Worm (Caenorhabditis elegans) whole organism, L2 larva: Measurements from ENCODE around the gene pes-10.

Experiments
- C34F6.9 ChIP-seq: fragments of 150-350 bp; optimal IDR thresholded peaks from 2 replicates; lab custom pipeline; 2014; ENCODE audit warnings: missing biosample characterization, missing genetic modification characterization
- F13H6.1 ChIP-seq: sonication (generic microtip); optimal IDR thresholded peaks from 2 replicates; lab custom pipeline; 2016; ENCODE audit warnings: missing genetic modification characterization, missing compliant biosample characterization
- R02D3.7 ChIP-seq: fragments of 150-350 bp; optimal IDR thresholded peaks from 2 replicates; lab custom pipeline; 2014; ENCODE audit warnings: missing biosample characterization, missing genetic modification characterization
- Y55F3AM.14 ChIP-seq: fragments of 200-800 bp; sonication (Bioruptor generic); optimal IDR thresholded peaks from 2 replicates; lab custom pipeline; 2018; ENCODE audit warnings: mild to moderate bottlenecking, missing genetic modification characterization, missing compliant biosample characterization
- alr-1 ChIP-seq: fragments of 150-350 bp; optimal IDR thresholded peaks from 2 replicates; lab custom pipeline; 2014; ENCODE audit warnings: missing biosample characterization, missing genetic modification characterization
- aly-2 ChIP-seq: fragments of 150-350 bp; optimal IDR thresholded peaks from 2 replicates; lab custom pipeline; 2014; ENCODE audit warnings: missing biosample characterization, missing genetic modification characterization
- ama-1 ChIP-seq: fragments of 150-350 bp; optimal IDR thresholded peaks from 2 replicates; lab custom pipeline; 2018; ENCODE audit warnings: inconsistent platforms
- ceh-82 ChIP-seq: fragments of 150-350 bp; optimal IDR thresholded peaks from 2 replicates; lab custom pipeline; 2014; ENCODE audit warnings: missing biosample characterization, missing genetic modification characterization
- crh-2 ChIP-seq: sonication (generic microtip); optimal IDR thresholded peaks from 2 replicates; lab custom pipeline; 2017; ENCODE audit warnings: missing biosample characterization, missing genetic modification characterization
- dmd-4 ChIP-seq: sonication (generic microtip); optimal IDR thresholded peaks from 2 replicates; lab custom pipeline; 2017; ENCODE audit warnings: missing biosample characterization, missing genetic modification characterization
- egl-27 ChIP-seq: sonication (generic microtip); optimal IDR thresholded peaks from 3 replicates; lab custom pipeline; 2017; ENCODE audit warnings: missing biosample characterization, missing genetic modification reagents, missing genetic modification characterization
- elt-1 ChIP-seq: fragments of 150-350 bp; optimal IDR thresholded peaks from 2 replicates; lab custom pipeline; 2014; ENCODE audit warnings: missing biosample characterization, missing genetic modification characterization
- elt-3 ChIP-seq: sonication (generic microtip); optimal IDR thresholded peaks from 2 replicates; lab custom pipeline; 2017; ENCODE audit warnings: missing biosample characterization, missing genetic modification characterization
- fos-1 ChIP-seq: fragments of 150-350 bp; optimal IDR thresholded peaks from 2 replicates; lab custom pipeline; 2014; ENCODE audit warnings: missing biosample characterization, missing genetic modification characterization
- gmeb-1 ChIP-seq: fragments of 150-350 bp; optimal IDR thresholded peaks from 2 replicates; lab custom pipeline; 2014; ENCODE audit warnings: missing biosample characterization, missing genetic modification characterization
- lin-11 ChIP-seq: fragments of 150-350 bp; sonication (generic microtip); optimal IDR thresholded peaks from 2 replicates; lab custom pipeline; 2014; ENCODE audit warnings: missing biosample characterization, missing genetic modification characterization, inconsistent platforms, mixed read lengths
- lin-13 ChIP-seq: fragments of 150-350 bp; optimal IDR thresholded peaks from 2 replicates; lab custom pipeline; 2014; ENCODE audit warnings: missing biosample characterization, missing genetic modification reagents, missing genetic modification characterization
- mbf-1 ChIP-seq: sonication (generic microtip); optimal IDR thresholded peaks from 2 replicates; lab custom pipeline; 2017; ENCODE audit warnings: missing biosample characterization, missing genetic modification characterization
- mdl-1 ChIP-seq, 2 experiments: fragments of 150-350 bp in 1 of 2; sonication (generic microtip) in 1 of 2; optimal IDR thresholded peaks; 2 replicates each; lab custom pipeline; 2017; ENCODE audit warnings: missing biosample characterization in 2 of 2, missing genetic modification characterization in 2 of 2
- nhr-10 ChIP-seq: sonication (generic microtip); optimal IDR thresholded peaks from 2 replicates; lab custom pipeline; 2017; ENCODE audit warnings: missing biosample characterization, missing genetic modification characterization
- nhr-12 ChIP-seq: fragments of 150-350 bp; optimal IDR thresholded peaks from 2 replicates; lab custom pipeline; 2014; ENCODE audit warnings: missing biosample characterization, missing genetic modification characterization
- nhr-129 ChIP-seq: fragments of 150-350 bp; optimal IDR thresholded peaks from 2 replicates; lab custom pipeline; 2014; ENCODE audit warnings: missing biosample characterization, missing genetic modification characterization
- nhr-21 ChIP-seq: fragments of 150-350 bp; optimal IDR thresholded peaks from 2 replicates; lab custom pipeline; 2014; ENCODE audit warnings: missing biosample characterization, missing genetic modification characterization
- nhr-25 ChIP-seq: fragments of 150-350 bp; sonication (generic microtip); optimal IDR thresholded peaks from 3 replicates; lab custom pipeline; 2014; ENCODE audit warnings: missing biosample characterization, missing genetic modification characterization
- nhr-6 ChIP-seq: fragments of 150-350 bp; optimal IDR thresholded peaks from 2 replicates; lab custom pipeline; 2014; ENCODE audit warnings: missing biosample characterization, missing genetic modification characterization
- nhr-77 ChIP-seq: fragments of 150-350 bp; optimal IDR thresholded peaks from 2 replicates; lab custom pipeline; 2014; ENCODE audit warnings: missing biosample characterization, missing genetic modification characterization
- peb-1 ChIP-seq: fragments of 150-350 bp; optimal IDR thresholded peaks from 2 replicates; lab custom pipeline; 2014; ENCODE audit warnings: missing biosample characterization, missing genetic modification characterization
- sem-4 ChIP-seq: fragments of 150-350 bp; optimal IDR thresholded peaks from 2 replicates; lab custom pipeline; 2014; ENCODE audit warnings: missing biosample characterization, missing genetic modification reagents, missing genetic modification characterization
- skn-1 ChIP-seq: sonication (generic microtip); optimal IDR thresholded peaks from 2 replicates; lab custom pipeline; 2017; ENCODE audit warnings: missing biosample characterization, missing genetic modification characterization
- sma-3 ChIP-seq: sonication (generic microtip); optimal IDR thresholded peaks from 2 replicates; lab custom pipeline; 2016; ENCODE audit warnings: missing genetic modification reagents, missing genetic modification characterization, missing compliant biosample characterization
- sma-9 ChIP-seq, 2 experiments: fragments of 150-350 bp in 1 of 2; sonication (generic microtip) in 1 of 2; optimal IDR thresholded peaks; 2 replicates each; lab custom pipeline; 2014 to 2016; ENCODE audit warnings: missing genetic modification characterization in 2 of 2, mild to moderate bottlenecking in 1 of 2, missing biosample characterization in 1 of 2, missing compliant biosample characterization in 1 of 2, missing genetic modification reagents in 1 of 2, moderate library complexity in 1 of 2
- unc-55 ChIP-seq: fragments of 150-350 bp; sonication (generic microtip); optimal IDR thresholded peaks from 3 replicates; lab custom pipeline; 2014; ENCODE audit warnings: missing biosample characterization, missing genetic modification reagents, missing genetic modification characterization
- unc-62 ChIP-seq: fragments of 150-350 bp; optimal IDR thresholded peaks from 2 replicates; lab custom pipeline; 2014; ENCODE audit warnings: missing biosample characterization, missing genetic modification reagents, missing genetic modification characterization
- zag-1 ChIP-seq: fragments of 150-350 bp; optimal IDR thresholded peaks from 2 replicates; lab custom pipeline; 2014; ENCODE audit warnings: missing biosample characterization, missing genetic modification characterization
- ztf-1 ChIP-seq: fragments of 200-800 bp; sonication (Bioruptor generic); conservative IDR thresholded peaks from 2 replicates; pipeline ENCODE4 v1.3.6; 2022; ENCODE audit warnings: missing genetic modification characterization, missing compliant biosample characterization
- ztf-4 ChIP-seq: fragments of 150-350 bp; optimal IDR thresholded peaks from 2 replicates; lab custom pipeline; 2014; ENCODE audit warnings: missing biosample characterization, missing genetic modification characterization

pes-10 gene

DNA sequence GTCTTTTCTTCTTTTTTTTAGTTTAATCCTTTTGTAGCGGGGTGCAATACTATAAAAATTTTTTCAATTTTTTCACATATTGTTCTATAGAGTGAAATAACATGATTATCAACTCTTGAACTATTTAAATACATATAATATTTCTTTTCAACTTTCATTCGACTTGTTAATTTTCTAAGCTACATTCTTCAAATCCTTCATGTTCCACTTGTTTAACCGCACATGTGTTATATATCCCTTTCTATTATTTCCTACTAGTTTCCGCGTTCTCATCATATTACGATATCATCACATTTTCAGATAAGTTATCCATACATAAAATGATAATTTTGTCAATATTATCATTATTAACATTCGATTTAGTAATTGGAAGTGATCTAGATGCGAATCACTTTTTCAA is 8.3 kb upstream of the pes-10 start, which contains the start of gene Y46G5A.29:
Gene Y46G5A.29, plus strand, starts transcription at position 301 of the 400 bp plus-strand sequence.
- TF ChIP-seq ztf-4 (tag; lab: Kevin White, UChicago) = no peak
- no peak for TF ChIP-seq nhr-10 (tag; lab: Kevin White, UChicago)
- no peak for TF ChIP-seq lin-13 (GFP tag; lab: Kevin White, UChicago)
- TF ChIP-seq ama-1 (lab: Kevin White, UChicago) = no peak
- TF ChIP-seq elt-1 (tag; lab: Kevin White, UChicago) = no peak
- TF ChIP-seq nhr-77 (tag; lab: Kevin White, UChicago) = no peak
- no peak for TF ChIP-seq elt-3 (tag; lab: Kevin White, UChicago)
- no peak for TF ChIP-seq nhr-129
- TF ChIP-seq sma-9 (GFP tag; optimal IDR thresholded peaks at IDR 0.05; lab: Kevin White, UChicago) = no peak
- no peak for TF ChIP-seq sma-9 (tag; optimal IDR thresholded peaks at IDR 0.05; lab: Kevin White, UChicago)
- no peak for TF ChIP-seq sem-4 (tag; lab: Kevin White, UChicago)
- TF ChIP-seq ztf-1 (GFP tag; lab: Robert Waterston, UW) = no peak
- TF ChIP-seq unc-62 (GFP tag; lab: Kevin White, UChicago) = no peak
- TF ChIP-seq nhr-25 = no peak

DNA sequence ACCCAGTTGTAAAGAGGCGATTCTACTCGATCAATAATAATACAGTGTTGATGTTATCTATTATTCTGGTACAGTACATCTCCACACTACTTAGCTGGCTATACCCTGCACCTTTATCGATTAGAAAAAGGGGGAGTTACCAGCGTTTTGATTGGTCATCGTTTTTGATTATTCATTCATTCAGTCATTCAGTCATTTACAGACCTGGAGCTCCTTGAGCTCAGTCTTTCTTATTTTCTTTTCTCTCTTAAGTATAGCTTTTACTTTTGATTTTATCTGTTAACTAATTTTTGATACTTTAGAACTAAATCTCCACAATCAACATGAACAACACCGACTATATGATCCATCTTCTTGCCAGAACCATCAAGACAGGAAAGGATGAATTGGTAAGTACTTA is 2.5 kb upstream of the pes-10 start, which contains the start of gene Y46G5A.28:
Gene Y46G5A.28, plus strand, starts transcription at position 301 of the 400 bp plus-strand sequence.
- TF ChIP-seq unc-55 (GFP tag; lab: Kevin White, UChicago) (no peak), R02D3.7 (no peak), gmeb-1 (no peak), mbf-1 (tag; lab: Kevin White, UChicago) (no peak), skn-1 (tag; lab: Kevin White, UChicago) (no peak), nhr-21 (tag; lab: Kevin White, UChicago) (no peak), dmd-4 (tag; lab: Kevin White, UChicago) (no peak), egl-27 (tag; lab: Kevin White, UChicago) (no peak), lin-11 (tag; lab: Kevin White, UChicago) (no peak), crh-2 (no peak), nhr-77 (tag; lab: Kevin White, UChicago) (no peak), nhr-6 (tag; lab: Kevin White, UChicago) (no peak), Y55F3AM.14 (no peak), sma-3 (no peak), alr-1 (no peak), F13H6.1 (tag; lab: Kevin White, UChicago) (no peak), aly-2 (tag; lab: Kevin White, UChicago) (no peak)

DNA sequence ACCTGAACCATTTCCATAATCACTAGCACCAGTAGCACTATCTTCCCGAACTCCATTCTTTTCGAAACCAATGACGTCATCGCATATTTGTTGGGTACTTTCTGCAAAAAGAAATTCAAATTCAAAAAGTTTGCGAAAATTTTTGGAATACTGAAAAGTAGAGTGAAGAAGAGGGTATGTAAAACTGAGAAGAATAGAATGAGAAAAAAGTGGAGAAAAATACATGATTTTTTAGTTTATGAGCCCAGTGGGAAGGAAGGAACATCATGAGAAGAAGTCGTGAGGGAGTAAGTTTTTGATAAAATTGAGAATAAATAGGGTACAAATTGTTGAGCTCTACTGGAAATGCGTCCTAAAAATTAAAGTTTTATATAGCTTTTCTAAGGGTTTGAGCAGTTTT is 7.6 kb downstream of the pes-10 start, which contains the start of gene lgc-35:
Gene lgc-35, minus strand, starts transcription at position 101 of the 400 bp plus-strand sequence.
- TF ChIP-seq C34F6.9 (tag; lab: Kevin White, UChicago) (no peak), zag-1 (tag; lab: Kevin White, UChicago) (no peak), ceh-82 (tag; lab: Kevin White, UChicago) (no peak), Y55F3AM.14 (no peak), nhr-25 (no peak), ztf-1 (GFP tag; lab: Robert Waterston, UW) (no peak), nhr-12 (tag; lab: Kevin White, UChicago) (no peak), mdl-1 (tag; optimal IDR thresholded peaks at IDR 0.05; lab: Kevin White, UChicago) (no peak), lin-13 (GFP tag; lab: Kevin White, UChicago) (no peak)
- TF ChIP-seq, all 48 proteins: peak for 0

DNA sequence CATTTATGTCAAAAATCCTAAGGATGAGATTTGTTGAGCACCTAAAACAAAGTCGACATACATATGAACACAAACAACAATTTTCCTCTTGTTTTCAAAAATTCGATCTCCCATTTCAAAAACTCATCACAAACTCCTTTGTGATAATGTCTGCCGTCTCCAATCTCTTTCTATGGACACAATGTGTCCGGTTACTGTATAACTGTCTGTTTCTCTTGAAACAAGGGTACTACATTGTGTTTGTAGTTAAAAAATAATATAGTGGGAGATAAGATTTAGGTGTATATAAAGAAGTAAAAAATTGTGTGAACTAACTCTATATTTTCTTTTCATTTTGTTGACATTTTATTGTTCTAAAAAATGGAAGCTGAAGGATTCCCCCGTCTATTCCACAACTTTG is 17.3 kb downstream of the pes-10 start, which contains the start of gene bcmo-1:
Gene bcmo-1, plus strand, starts transcription at position 330 of the 400 bp plus-strand sequence.
- no peak for TF ChIP-seq crh-2
- TF ChIP-seq Y55F3AM.14 = no peak
- no peak for TF ChIP-seq lin-11 (tag; lab: Kevin White, UChicago)
- TF ChIP-seq nhr-77 (tag; lab: Kevin White, UChicago) = no peak
- TF ChIP-seq lin-13 (GFP tag; lab: Kevin White, UChicago) = no peak
- TF ChIP-seq peb-1 (tag; lab: Kevin White, UChicago) = no peak
- TF ChIP-seq R02D3.7 = no peak
- no peak for TF ChIP-seq nhr-10 (tag; lab: Kevin White, UChicago)
- no peak for TF ChIP-seq ama-1 (lab: Kevin White, UChicago)
- TF ChIP-seq nhr-25 = no peak
- TF ChIP-seq nhr-129 = no peak
- no peak for TF ChIP-seq fos-1 (tag; lab: Kevin White, UChicago)
- no peak for TF ChIP-seq C34F6.9 (tag; lab: Kevin White, UChicago)
- no peak for TF ChIP-seq dmd-4 (tag; lab: Kevin White, UChicago)
- TF ChIP-seq unc-55 (GFP tag; lab: Kevin White, UChicago) = no peak
